Worm (Caenorhabditis elegans) whole organism, L3 larva: Measurements from ENCODE around the gene F23D12.7.

Experiments
- ZK546.5 ChIP-seq: sonication (generic microtip); optimal IDR thresholded peaks from 2 replicates; lab custom pipeline; 2017; ENCODE audit warnings: missing biosample characterization, missing genetic modification characterization
- ceh-82 ChIP-seq: fragments of 150-350 bp; optimal IDR thresholded peaks from 2 replicates; lab custom pipeline; 2014; ENCODE audit warnings: missing biosample characterization, missing genetic modification characterization
- ceh-9 ChIP-seq: sonication (generic microtip); optimal IDR thresholded peaks from 2 replicates; lab custom pipeline; 2018; ENCODE audit warnings: missing biosample characterization, missing genetic modification characterization
- elt-2 ChIP-seq: sonication (generic microtip); optimal IDR thresholded peaks from 2 replicates; lab custom pipeline; 2016; ENCODE audit warnings: missing genetic modification reagents, mild to moderate bottlenecking, missing genetic modification characterization, missing compliant biosample characterization
- nfya-1 ChIP-seq: sonication (generic microtip); optimal IDR thresholded peaks from 2 replicates; lab custom pipeline; 2017; ENCODE audit warnings: missing genetic modification characterization, mild to moderate bottlenecking, missing compliant biosample characterization, antibody characterized with exemption, moderate library complexity; ENCODE audit not compliant: insufficient read depth
- nhr-12 ChIP-seq: fragments of 150-350 bp; optimal IDR thresholded peaks from 2 replicates; lab custom pipeline; 2014; ENCODE audit warnings: missing biosample characterization, missing genetic modification characterization
- nhr-237 ChIP-seq: fragments of 150-350 bp; optimal IDR thresholded peaks from 2 replicates; lab custom pipeline; 2014; ENCODE audit warnings: missing biosample characterization, missing genetic modification characterization
- nhr-76 ChIP-seq: fragments of 150-350 bp; sonication (generic microtip); optimal IDR thresholded peaks from 5 replicates; lab custom pipeline; 2014; ENCODE audit warnings: missing biosample characterization, missing genetic modification characterization
- snpc-4 ChIP-seq: fragments of 150-350 bp; optimal IDR thresholded peaks from 2 replicates; lab custom pipeline; 2014; ENCODE audit warnings: missing biosample characterization, missing genetic modification characterization
- unc-39 ChIP-seq: sonication (generic microtip); optimal IDR thresholded peaks from 4 replicates; lab custom pipeline; 2017; ENCODE audit warnings: missing biosample characterization, missing genetic modification characterization

- TF ChIP-seq nhr-76 (tag; lab: Kevin White, UChicago) (no peak), nhr-12 (tag; lab: Kevin White, UChicago) (no peak), unc-39 (tag; lab: Kevin White, UChicago) (no peak), snpc-4 (no peak), ceh-82 (tag; lab: Kevin White, UChicago) (no peak), ceh-9 (no peak), elt-2 (tag; lab: Kevin White, UChicago) (no peak), ZK546.5 (tag; lab: Kevin White, UChicago) (no peak), nfya-1 (tag; lab: Kevin White, UChicago) (no peak), nhr-237 (no peak)
These were observed 12.0 kb upstream of the F23D12.7 start, which contains the start of gene M163.22 for ce11 chrX:14465593-14465992.
